Worm (Caenorhabditis elegans) whole organism, L2 larva: ENCODE measurements around the gene urb-1.

Experiments used
- C34F6.9 ChIP-seq: fragments of 150-350 bp; optimal IDR thresholded peaks from 2 replicates; lab custom pipeline; 2014; ENCODE audit warnings: missing biosample characterization, missing genetic modification characterization
- F13H6.1 ChIP-seq: sonication (generic microtip); optimal IDR thresholded peaks from 2 replicates; lab custom pipeline; 2016; ENCODE audit warnings: missing genetic modification characterization, missing compliant biosample characterization
- R02D3.7 ChIP-seq: fragments of 150-350 bp; optimal IDR thresholded peaks from 2 replicates; lab custom pipeline; 2014; ENCODE audit warnings: missing biosample characterization, missing genetic modification characterization
- Y55F3AM.14 ChIP-seq: fragments of 200-800 bp; sonication (Bioruptor generic); optimal IDR thresholded peaks from 2 replicates; lab custom pipeline; 2018; ENCODE audit warnings: mild to moderate bottlenecking, missing genetic modification characterization, missing compliant biosample characterization
- alr-1 ChIP-seq: fragments of 150-350 bp; optimal IDR thresholded peaks from 2 replicates; lab custom pipeline; 2014; ENCODE audit warnings: missing biosample characterization, missing genetic modification characterization
- ama-1 ChIP-seq: fragments of 150-350 bp; optimal IDR thresholded peaks from 2 replicates; lab custom pipeline; 2018; ENCODE audit warnings: inconsistent platforms
- ceh-16 ChIP-seq: fragments of 150-350 bp; optimal IDR thresholded peaks from 2 replicates; lab custom pipeline; 2014; ENCODE audit warnings: missing biosample characterization, missing genetic modification characterization
- ceh-82 ChIP-seq: fragments of 150-350 bp; optimal IDR thresholded peaks from 2 replicates; lab custom pipeline; 2014; ENCODE audit warnings: missing biosample characterization, missing genetic modification characterization
- crh-2 ChIP-seq: sonication (generic microtip); optimal IDR thresholded peaks from 2 replicates; lab custom pipeline; 2017; ENCODE audit warnings: missing biosample characterization, missing genetic modification characterization
- dmd-4 ChIP-seq: sonication (generic microtip); optimal IDR thresholded peaks from 2 replicates; lab custom pipeline; 2017; ENCODE audit warnings: missing biosample characterization, missing genetic modification characterization
- elt-1 ChIP-seq: fragments of 150-350 bp; optimal IDR thresholded peaks from 2 replicates; lab custom pipeline; 2014; ENCODE audit warnings: missing biosample characterization, missing genetic modification characterization
- elt-3 ChIP-seq: sonication (generic microtip); optimal IDR thresholded peaks from 2 replicates; lab custom pipeline; 2017; ENCODE audit warnings: missing biosample characterization, missing genetic modification characterization
- fos-1 ChIP-seq: fragments of 150-350 bp; optimal IDR thresholded peaks from 2 replicates; lab custom pipeline; 2014; ENCODE audit warnings: missing biosample characterization, missing genetic modification characterization
- gmeb-1 ChIP-seq: fragments of 150-350 bp; optimal IDR thresholded peaks from 2 replicates; lab custom pipeline; 2014; ENCODE audit warnings: missing biosample characterization, missing genetic modification characterization
- lin-11 ChIP-seq: fragments of 150-350 bp; sonication (generic microtip); optimal IDR thresholded peaks from 2 replicates; lab custom pipeline; 2014; ENCODE audit warnings: missing biosample characterization, missing genetic modification characterization, inconsistent platforms, mixed read lengths
- lin-13 ChIP-seq: fragments of 150-350 bp; optimal IDR thresholded peaks from 2 replicates; lab custom pipeline; 2014; ENCODE audit warnings: missing biosample characterization, missing genetic modification reagents, missing genetic modification characterization
- lin-39 ChIP-seq: fragments of 150-350 bp; optimal IDR thresholded peaks from 2 replicates; lab custom pipeline; 2014; ENCODE audit warnings: missing biosample characterization, missing genetic modification reagents, missing genetic modification characterization
- lsy-2 ChIP-seq, 2 experiments: fragments of 150-350 bp in 1 of 2; sonication (generic microtip) in 1 of 2; optimal IDR thresholded peaks; 2 replicates each; lab custom pipeline; 2014 to 2017; ENCODE audit warnings: missing biosample characterization in 2 of 2, missing genetic modification characterization in 2 of 2
- mab-5 ChIP-seq: fragments of 150-350 bp; optimal IDR thresholded peaks from 2 replicates; lab custom pipeline; 2014; ENCODE audit warnings: missing biosample characterization, missing genetic modification characterization
- mdl-1 ChIP-seq, 2 experiments: fragments of 150-350 bp in 1 of 2; sonication (generic microtip) in 1 of 2; optimal IDR thresholded peaks; 2 replicates each; lab custom pipeline; 2017; ENCODE audit warnings: missing biosample characterization in 2 of 2, missing genetic modification characterization in 2 of 2
- nhr-129 ChIP-seq: fragments of 150-350 bp; optimal IDR thresholded peaks from 2 replicates; lab custom pipeline; 2014; ENCODE audit warnings: missing biosample characterization, missing genetic modification characterization
- nhr-25 ChIP-seq: fragments of 150-350 bp; sonication (generic microtip); optimal IDR thresholded peaks from 3 replicates; lab custom pipeline; 2014; ENCODE audit warnings: missing biosample characterization, missing genetic modification characterization
- nhr-6 ChIP-seq: fragments of 150-350 bp; optimal IDR thresholded peaks from 2 replicates; lab custom pipeline; 2014; ENCODE audit warnings: missing biosample characterization, missing genetic modification characterization
- nhr-77 ChIP-seq: fragments of 150-350 bp; optimal IDR thresholded peaks from 2 replicates; lab custom pipeline; 2014; ENCODE audit warnings: missing biosample characterization, missing genetic modification characterization
- peb-1 ChIP-seq: fragments of 150-350 bp; optimal IDR thresholded peaks from 2 replicates; lab custom pipeline; 2014; ENCODE audit warnings: missing biosample characterization, missing genetic modification characterization
- sem-4 ChIP-seq: fragments of 150-350 bp; optimal IDR thresholded peaks from 2 replicates; lab custom pipeline; 2014; ENCODE audit warnings: missing biosample characterization, missing genetic modification reagents, missing genetic modification characterization
- sma-9 ChIP-seq, 2 experiments: fragments of 150-350 bp in 1 of 2; sonication (generic microtip) in 1 of 2; optimal IDR thresholded peaks; 2 replicates each; lab custom pipeline; 2014 to 2016; ENCODE audit warnings: missing genetic modification characterization in 2 of 2, mild to moderate bottlenecking in 1 of 2, missing biosample characterization in 1 of 2, missing compliant biosample characterization in 1 of 2, missing genetic modification reagents in 1 of 2, moderate library complexity in 1 of 2
- snpc-4 ChIP-seq: fragments of 150-350 bp; optimal IDR thresholded peaks from 2 replicates; lab custom pipeline; 2014; ENCODE audit warnings: missing biosample characterization, missing genetic modification characterization
- unc-39 ChIP-seq: fragments of 150-350 bp; optimal IDR thresholded peaks from 2 replicates; lab custom pipeline; 2014; ENCODE audit warnings: missing biosample characterization, missing genetic modification characterization
- unc-55 ChIP-seq: fragments of 150-350 bp; sonication (generic microtip); optimal IDR thresholded peaks from 3 replicates; lab custom pipeline; 2014; ENCODE audit warnings: missing biosample characterization, missing genetic modification reagents, missing genetic modification characterization
- ztf-1 ChIP-seq: fragments of 200-800 bp; sonication (Bioruptor generic); conservative IDR thresholded peaks from 2 replicates; pipeline ENCODE4 v1.3.6; 2022; ENCODE audit warnings: missing genetic modification characterization, missing compliant biosample characterization
- ztf-4 ChIP-seq: fragments of 150-350 bp; optimal IDR thresholded peaks from 2 replicates; lab custom pipeline; 2014; ENCODE audit warnings: missing biosample characterization, missing genetic modification characterization

The urb-1 gene

DNA sequence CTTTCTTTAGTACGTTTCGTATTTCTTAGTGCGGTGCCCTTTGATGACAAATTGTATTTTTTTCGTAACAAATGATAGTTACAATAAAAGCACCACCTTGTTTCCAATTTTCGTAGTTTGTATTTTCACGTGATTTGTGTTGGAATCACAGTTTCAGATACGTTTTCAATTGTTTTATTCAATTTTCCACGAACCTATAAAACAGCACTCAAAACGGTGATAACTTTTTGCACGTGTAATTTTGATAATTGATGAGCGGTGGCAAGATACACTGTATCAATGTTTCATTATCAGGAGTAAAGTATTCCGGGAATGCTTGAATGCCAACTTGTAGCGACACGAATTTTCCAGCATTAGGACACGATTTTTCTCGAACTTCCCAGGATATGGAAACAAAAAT lies 12.8 kb downstream of the urb-1 start:
- TF ChIP-seq peb-1 (no peak), gmeb-1 (tag; lab: Kevin White, UChicago) (peak; percentile 20), fos-1 (peak; percentile 50), Y55F3AM.14 (no peak), nhr-6 (tag; lab: Kevin White, UChicago) (no peak), unc-55 (GFP tag; lab: Kevin White, UChicago) (no peak), C34F6.9 (tag; lab: Kevin White, UChicago) (no peak), nhr-77 (tag; lab: Kevin White, UChicago) (no peak), ztf-4 (tag; lab: Kevin White, UChicago) (no peak), crh-2 (tag; lab: Kevin White, UChicago) (peak; percentile 83), mab-5 (tag; lab: Kevin White, UChicago) (no peak), nhr-129 (no peak), unc-39 (tag; lab: Kevin White, UChicago) (no peak), dmd-4 (tag; lab: Kevin White, UChicago) (no peak), R02D3.7 (tag; lab: Kevin White, UChicago) (no peak), elt-3 (tag; lab: Kevin White, UChicago) (no peak), snpc-4 (tag; lab: Kevin White, UChicago) (no peak), sma-9 (GFP tag; optimal IDR thresholded peaks at IDR 0.05; lab: Kevin White, UChicago) (peak; percentile 73), sma-9 (tag; optimal IDR thresholded peaks at IDR 0.05; lab: Kevin White, UChicago) (no peak), mdl-1 (tag; optimal IDR thresholded peaks at IDR 0.05; lab: Kevin White, UChicago) (peak in 1 of 2 experiments; percentile 26)

- no peak for TF ChIP-seq elt-1 (tag; lab: Kevin White, UChicago)
- no peak for TF ChIP-seq R02D3.7 (tag; lab: Kevin White, UChicago)
- TF ChIP-seq lin-13 = no peak
- TF ChIP-seq F13H6.1 = no peak
- TF ChIP-seq crh-2 (tag; lab: Kevin White, UChicago) = no peak
- no peak for TF ChIP-seq ceh-16 (tag; lab: Kevin White, UChicago)
- TF ChIP-seq lin-39 (tag; lab: Kevin White, UChicago) = no peak
- TF ChIP-seq nhr-25 (tag; lab: Kevin White, UChicago) = no peak
- no peak for TF ChIP-seq sem-4 (tag; lab: Kevin White, UChicago)
- TF ChIP-seq ceh-82 (tag; lab: Kevin White, UChicago) = no peak
- TF ChIP-seq nhr-129 = no peak
- no peak for TF ChIP-seq peb-1
- no peak for TF ChIP-seq mab-5 (tag; lab: Kevin White, UChicago)
- TF ChIP-seq lsy-2 (tag; optimal IDR thresholded peaks at IDR 0.05; lab: Kevin White, UChicago) = no peak
- no peak for TF ChIP-seq ama-1
- TF ChIP-seq elt-3 (tag; lab: Kevin White, UChicago) = no peak
Observed at ce11 chrV:6408733-6409227, 15.2 kb downstream of the urb-1 start, which contains the start of gene bcf-1. Gene bcf-1 (minus strand): TSS chrV:6408783.

DNA sequence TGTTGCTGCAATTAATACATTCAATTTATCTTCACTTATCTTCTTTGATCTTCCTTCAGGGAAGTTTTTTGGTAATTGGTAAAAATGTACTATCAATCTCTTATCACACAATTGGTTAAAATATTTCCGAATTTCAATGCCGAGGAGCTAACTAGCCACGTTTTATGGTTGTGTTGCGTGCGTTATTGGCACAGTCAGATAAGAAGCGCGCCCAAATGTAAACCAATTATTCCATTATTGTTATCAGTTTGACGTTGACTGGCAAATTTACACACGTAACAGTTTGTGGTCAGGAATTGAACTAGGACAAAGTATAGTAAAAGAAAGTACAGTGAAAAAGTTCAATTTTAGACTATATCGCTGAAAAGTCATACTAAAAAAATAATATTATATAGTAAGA lies 16.4 kb downstream of the urb-1 start:
- TF ChIP-seq sma-9 (GFP tag; optimal IDR thresholded peaks at IDR 0.05; lab: Kevin White, UChicago) (peak; percentile 14), sma-9 (tag; optimal IDR thresholded peaks at IDR 0.05; lab: Kevin White, UChicago) (no peak), crh-2 (tag; lab: Kevin White, UChicago) (peak; percentile 54), lin-39 (tag; lab: Kevin White, UChicago) (no peak), ztf-1 (GFP tag; lab: Robert Waterston, UW) (no peak)

- TF ChIP-seq alr-1 (no peak), crh-2 (tag; lab: Kevin White, UChicago) (peak; percentile 55), lin-11 (tag; lab: Kevin White, UChicago) (no peak), ama-1 (no peak)
Observed at ce11 chrV:6400950-6401551, 22.9 kb downstream of the urb-1 start.

DNA sequence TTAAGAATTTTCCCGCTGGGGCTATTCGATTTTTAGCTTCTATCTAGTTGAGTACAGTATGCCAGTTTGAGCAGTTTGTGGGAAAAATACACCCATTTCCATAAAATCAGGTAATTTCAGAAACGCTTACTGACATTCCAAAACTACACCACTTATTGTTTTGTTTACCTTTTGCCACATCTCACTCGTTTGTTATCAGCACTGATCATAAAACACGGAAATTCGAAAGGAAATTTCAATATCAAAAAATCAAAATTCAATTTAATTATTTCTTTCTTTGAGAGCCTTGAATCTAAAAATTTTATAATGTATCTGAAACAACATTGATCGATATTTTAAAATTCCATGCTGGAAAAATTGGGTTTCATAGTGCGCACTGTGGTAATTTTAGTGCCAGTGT lies 23.4 kb downstream of the urb-1 start:
- TF ChIP-seq lin-13 = no peak
- TF ChIP-seq lsy-2 (tag; optimal IDR thresholded peaks at IDR 0.05; lab: Kevin White, UChicago) = no peak
- TF ChIP-seq fos-1 = peak; percentile 32
- peak; percentile 14 for TF ChIP-seq crh-2 (tag; lab: Kevin White, UChicago)
